Worm (Caenorhabditis elegans) whole organism, L4 larva: ENCODE results near the gene tmem-258.
"Not testable (repeated sequence)": the region's sequence is repeated elsewhere in the genome, so short reads cannot be mapped to it uniquely, and the experiment has no call there.

Experiments used
- ZK546.5 ChIP-seq, 2 experiments: sonication (generic microtip); optimal IDR thresholded peaks; 2 replicates each; lab custom pipeline; 2017; ENCODE audit warnings: missing biosample characterization in 2 of 2, missing genetic modification characterization in 2 of 2
- ceh-28 ChIP-seq: fragments of 150-350 bp; optimal IDR thresholded peaks from 2 replicates; lab custom pipeline; 2014; ENCODE audit warnings: missing biosample characterization, missing genetic modification reagents, missing genetic modification characterization
- ceh-44 ChIP-seq: fragments of 200-800 bp; sonication (Bioruptor generic); IDR thresholded peaks from 2 replicates; pipeline ENCODE4 v1.3.6; 2022; ENCODE audit warnings: missing genetic modification reagents, missing genetic modification characterization, missing compliant biosample characterization
- daf-19 ChIP-seq: fragments of 200-800 bp; sonication (Bioruptor generic); conservative IDR thresholded peaks from 2 replicates; pipeline ENCODE4 v1.3.6; 2022; ENCODE audit warnings: missing genetic modification characterization, missing compliant biosample characterization
- daf-8 ChIP-seq: fragments of 200-800 bp; sonication (Bioruptor generic); IDR thresholded peaks from 2 replicates; pipeline ENCODE4 v1.3.6; 2022; ENCODE audit warnings: missing genetic modification characterization, missing compliant biosample characterization
- gei-8 ChIP-seq: fragments of 200-800 bp; sonication (Bioruptor generic); optimal IDR thresholded peaks from 2 replicates; lab custom pipeline; 2018; ENCODE audit warnings: mild to moderate bottlenecking, missing genetic modification characterization, missing compliant biosample characterization
- lin-13 ChIP-seq: fragments of 150-350 bp; optimal IDR thresholded peaks from 2 replicates; lab custom pipeline; 2014; ENCODE audit warnings: missing biosample characterization, missing genetic modification reagents, missing genetic modification characterization
- lsy-2 ChIP-seq, 2 experiments: fragments of 150-350 bp in 1 of 2; sonication (generic microtip) in 1 of 2; optimal IDR thresholded peaks; 2 replicates each; lab custom pipeline; 2014 to 2017; ENCODE audit warnings: missing biosample characterization in 2 of 2, missing genetic modification characterization in 2 of 2
- nhr-11 ChIP-seq: fragments of 150-350 bp; optimal IDR thresholded peaks from 2 replicates; lab custom pipeline; 2014; ENCODE audit warnings: missing biosample characterization, missing genetic modification characterization
- nhr-25 ChIP-seq: sonication (generic microtip); optimal IDR thresholded peaks from 2 replicates; lab custom pipeline; 2017; ENCODE audit warnings: missing genetic modification characterization, mild to moderate bottlenecking, missing compliant biosample characterization, antibody characterized with exemption, moderate library complexity, borderline replicate concordance; ENCODE audit not compliant: insufficient read depth
- skn-1 ChIP-seq: fragments of 150-350 bp; optimal IDR thresholded peaks from 2 replicates; lab custom pipeline; 2014; ENCODE audit warnings: missing biosample characterization, missing genetic modification characterization
- unc-130 ChIP-seq: sonication (generic microtip); optimal IDR thresholded peaks from 2 replicates; lab custom pipeline; 2016; ENCODE audit warnings: missing genetic modification reagents, missing genetic modification characterization, missing compliant biosample characterization
- zip-2 ChIP-seq: fragments of 150-350 bp; optimal IDR thresholded peaks from 2 replicates; lab custom pipeline; 2014; ENCODE audit warnings: missing biosample characterization, missing genetic modification characterization
- ztf-11 ChIP-seq: fragments of 150-350 bp; optimal IDR thresholded peaks from 2 replicates; lab custom pipeline; 2014; ENCODE audit warnings: missing biosample characterization, missing genetic modification characterization

DNA sequence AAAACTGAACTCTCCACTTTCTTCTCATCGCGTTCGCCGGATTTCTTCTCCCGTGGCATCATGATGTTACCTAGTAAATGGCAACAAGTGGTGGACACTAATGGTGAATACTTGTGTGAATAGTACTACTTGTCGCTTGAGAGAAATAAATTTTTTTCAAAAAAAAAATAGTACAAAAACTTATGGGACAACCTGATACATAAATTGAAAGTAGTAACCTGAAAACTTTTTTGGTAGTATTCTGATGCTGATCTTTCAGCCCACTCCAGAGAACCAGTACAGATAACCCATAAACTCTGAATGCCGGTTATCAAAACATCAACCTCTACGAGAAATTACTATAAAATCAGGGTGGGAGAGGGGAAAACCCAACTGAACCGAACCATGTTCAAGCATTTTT, 5.2 kb upstream of the tmem-258 start, which contains the start of gene Y57E12AL.2:
- not testable (repeated sequence) for TF ChIP-seq zip-2 (tag; lab: Kevin White, UChicago); lin-13 (GFP tag; lab: Kevin White, UChicago); ztf-11; gei-8; unc-130; nhr-11 (tag; lab: Kevin White, UChicago); skn-1 (tag; lab: Kevin White, UChicago); ceh-28 (tag; lab: Kevin White, UChicago); nhr-25; daf-19 (GFP tag; lab: Robert Waterston, UW); daf-8 (GFP tag; lab: Robert Waterston, UW); ZK546.5 (tag; optimal IDR thresholded peaks at IDR 0.05; lab: Kevin White, UChicago); lsy-2 (tag; optimal IDR thresholded peaks at IDR 0.05; lab: Kevin White, UChicago); ceh-44 (GFP tag; lab: Robert Waterston, UW)
